Worm (Caenorhabditis elegans) whole organism, L4 larva: ENCODE data around the gene lgc-1.

Experiments
- F26F4.8 ChIP-seq: fragments of 200-800 bp; sonication (Bioruptor generic); conservative IDR thresholded peaks from 2 replicates; pipeline ENCODE4 v1.3.6; 2022; ENCODE audit warnings: missing genetic modification characterization, missing compliant biosample characterization
- F49E8.2 ChIP-seq: sonication (generic microtip); optimal IDR thresholded peaks from 2 replicates; lab custom pipeline; 2016; ENCODE audit warnings: missing compliant biosample characterization, mild to moderate bottlenecking, missing genetic modification characterization, borderline replicate concordance
- T20F7.1 ChIP-seq: fragments of 200-800 bp; sonication (Bioruptor generic); optimal IDR thresholded peaks from 2 replicates; lab custom pipeline; 2018; ENCODE audit warnings: mild to moderate bottlenecking, missing genetic modification characterization, missing compliant biosample characterization
- aha-1 ChIP-seq: fragments of 150-350 bp; peaks from one replicate; lab custom pipeline; 2014; ENCODE audit warnings: missing biosample characterization, missing genetic modification characterization
- ceh-62 ChIP-seq: sonication (generic microtip); optimal IDR thresholded peaks from 2 replicates; lab custom pipeline; 2017; ENCODE audit warnings: missing biosample characterization, missing genetic modification characterization
- daf-19 ChIP-seq: fragments of 200-800 bp; sonication (Bioruptor generic); conservative IDR thresholded peaks from 2 replicates; pipeline ENCODE4 v1.3.6; 2022; ENCODE audit warnings: missing genetic modification characterization, missing compliant biosample characterization
- dmd-6 ChIP-seq: fragments of 200-800 bp; sonication (Bioruptor generic); IDR thresholded peaks from 2 replicates; pipeline ENCODE4 v1.3.6; 2022; ENCODE audit warnings: missing genetic modification reagents, missing genetic modification characterization, missing compliant biosample characterization
- dve-1 ChIP-seq: sonication (generic microtip); optimal IDR thresholded peaks from 2 replicates; lab custom pipeline; 2017; ENCODE audit warnings: antibody characterized with exemption, mild to moderate bottlenecking, missing genetic modification characterization, missing compliant biosample characterization; ENCODE audit not compliant: insufficient read depth
- egl-43 ChIP-seq: fragments of 200-800 bp; sonication (Bioruptor generic); IDR thresholded peaks from 2 replicates; pipeline ENCODE4 v1.3.6; 2022; ENCODE audit warnings: missing genetic modification reagents, missing genetic modification characterization, missing compliant biosample characterization
- gei-8 ChIP-seq: fragments of 200-800 bp; sonication (Bioruptor generic); optimal IDR thresholded peaks from 2 replicates; lab custom pipeline; 2018; ENCODE audit warnings: mild to moderate bottlenecking, missing genetic modification characterization, missing compliant biosample characterization
- hlh-11 ChIP-seq: fragments of 200-800 bp; sonication (Bioruptor generic); optimal IDR thresholded peaks from 2 replicates; lab custom pipeline; 2018; ENCODE audit warnings: mild to moderate bottlenecking, missing genetic modification characterization, missing compliant biosample characterization
- hlh-30 ChIP-seq: sonication (generic microtip); optimal IDR thresholded peaks from 2 replicates; lab custom pipeline; 2017; ENCODE audit warnings: antibody characterized with exemption, mild to moderate bottlenecking, missing genetic modification characterization, missing compliant biosample characterization; ENCODE audit not compliant: insufficient read depth
- hmg-1.1 ChIP-seq: fragments of 200-800 bp; sonication (Bioruptor generic); IDR thresholded peaks from 2 replicates; pipeline ENCODE4 v1.3.6; 2022; ENCODE audit warnings: missing genetic modification reagents, missing genetic modification characterization, missing compliant biosample characterization
- lin-13 ChIP-seq: fragments of 150-350 bp; optimal IDR thresholded peaks from 2 replicates; lab custom pipeline; 2014; ENCODE audit warnings: missing biosample characterization, missing genetic modification reagents, missing genetic modification characterization
- madf-5 ChIP-seq, 2 experiments: fragments of 200-800 bp; sonication (Bioruptor generic); IDR thresholded peaks; 2 replicates each; pipeline ENCODE4 v1.3.6; 2022; ENCODE audit warnings: missing compliant biosample characterization in 2 of 2, missing genetic modification characterization in 2 of 2
- mdl-1 ChIP-seq, 2 experiments: fragments of 150-350 bp in 1 of 2; sonication (generic microtip) in 1 of 2; optimal IDR thresholded peaks; 2 replicates each; lab custom pipeline; 2014 to 2017; ENCODE audit warnings: missing biosample characterization in 2 of 2, missing genetic modification characterization in 2 of 2
- mep-1 ChIP-seq: fragments of 150-350 bp; sonication (generic microtip); optimal IDR thresholded peaks from 3 replicates; lab custom pipeline; 2014; ENCODE audit warnings: missing biosample characterization, missing genetic modification characterization
- nhr-102 ChIP-seq: sonication (generic microtip); optimal IDR thresholded peaks from 2 replicates; lab custom pipeline; 2016; ENCODE audit warnings: mild to moderate bottlenecking, missing genetic modification characterization, moderate library complexity, missing compliant biosample characterization
- nhr-111 ChIP-seq: fragments of 200-800 bp; sonication (Bioruptor generic); optimal IDR thresholded peaks from 2 replicates; lab custom pipeline; 2018; ENCODE audit warnings: mild to moderate bottlenecking, missing genetic modification characterization, missing compliant biosample characterization
- nhr-28 ChIP-seq: fragments of 150-350 bp; optimal IDR thresholded peaks from 2 replicates; lab custom pipeline; 2014; ENCODE audit warnings: missing biosample characterization, missing genetic modification characterization
- nhr-6 ChIP-seq: fragments of 150-350 bp; optimal IDR thresholded peaks from 2 replicates; lab custom pipeline; 2014; ENCODE audit warnings: missing biosample characterization, missing genetic modification characterization
- php-3 ChIP-seq: fragments of 200-800 bp; sonication (Bioruptor generic); IDR thresholded peaks from 2 replicates; pipeline ENCODE4 v1.3.6; 2022; ENCODE audit warnings: missing genetic modification reagents, missing genetic modification characterization, missing compliant biosample characterization
- skn-1 ChIP-seq: fragments of 150-350 bp; optimal IDR thresholded peaks from 2 replicates; lab custom pipeline; 2014; ENCODE audit warnings: missing biosample characterization, missing genetic modification characterization
- tra-1 ChIP-seq: fragments of 200-800 bp; sonication (Bioruptor generic); IDR thresholded peaks from 2 replicates; pipeline ENCODE4 v1.3.6; 2022; ENCODE audit warnings: missing genetic modification reagents, missing genetic modification characterization, missing compliant biosample characterization
- unc-39 ChIP-seq: sonication (generic microtip); optimal IDR thresholded peaks from 2 replicates; lab custom pipeline; 2017; ENCODE audit warnings: missing biosample characterization, missing genetic modification characterization
- unc-62 ChIP-seq, 3 experiments: fragments of 150-350 bp in 1 of 3; sonication (generic microtip); optimal IDR thresholded peaks in 2 of 3; peaks in 1 of 3; 1 replicate in 1 of 3; 2 replicates in 2 of 3; lab custom pipeline; 2014 to 2017; ENCODE audit warnings: missing biosample characterization in 3 of 3, missing genetic modification characterization in 3 of 3, missing genetic modification reagents in 3 of 3, missing genotype in 1 of 3
- ztf-11 ChIP-seq: fragments of 150-350 bp; optimal IDR thresholded peaks from 2 replicates; lab custom pipeline; 2014; ENCODE audit warnings: missing biosample characterization, missing genetic modification characterization
- ztf-7 ChIP-seq: fragments of 150-350 bp; optimal IDR thresholded peaks from 2 replicates; lab custom pipeline; 2014; ENCODE audit warnings: missing biosample characterization, missing genetic modification characterization

lgc-1 gene

ce11 chrV:4187144-4187485, 52.3 kb downstream of the lgc-1 start, which contains the start of gene nhr-114:
TSS of gene nhr-114 (plus strand) at chrV:4187202.
- TF ChIP-seq tra-1 (no peak), ceh-62 (no peak), nhr-28 (tag; lab: Kevin White, UChicago) (peak; percentile 57), hlh-30 (tag; lab: Kevin White, UChicago) (peak; percentile 33), dve-1 (tag; lab: Kevin White, UChicago) (peak; percentile 10), madf-5 (GFP tag; IDR thresholded peaks at IDR 0.05; lab: Robert Waterston, UW) (no peak), ztf-11 (tag; lab: Kevin White, UChicago) (no peak), lin-13 (GFP tag; lab: Kevin White, UChicago) (no peak), mep-1 (tag; lab: Kevin White, UChicago) (no peak), unc-39 (tag; lab: Kevin White, UChicago) (no peak), T20F7.1 (GFP tag; lab: Kevin White, UChicago) (no peak), hmg-1.1 (GFP tag; lab: Robert Waterston, UW) (no peak), nhr-111 (GFP tag; lab: Kevin White, UChicago) (no peak), nhr-6 (tag; lab: Kevin White, UChicago) (no peak), nhr-102 (tag; lab: Kevin White, UChicago) (no peak), F26F4.8 (GFP tag; lab: Robert Waterston, UW) (no peak), aha-1 (tag; lab: Kevin White, UChicago) (no peak), F49E8.2 (tag; lab: Kevin White, UChicago) (no peak), daf-19 (GFP tag; lab: Robert Waterston, UW) (no peak), unc-62 (GFP tag; optimal IDR thresholded peaks at IDR 0.05 in 1 of 2; lab: Kevin White, UChicago) (peak in 1 of 2 experiments; percentile 81), unc-62 (tag; optimal IDR thresholded peaks at IDR 0.05; lab: Kevin White, UChicago) (no peak), php-3 (GFP tag; lab: Robert Waterston, UW) (no peak), skn-1 (no peak), dmd-6 (GFP tag; lab: Robert Waterston, UW) (no peak; the same call in 1 of the 2 replicates), hlh-11 (tag; lab: Kevin White, UChicago) (no peak), ztf-7 (tag; lab: Kevin White, UChicago) (no peak), egl-43 (GFP tag; lab: Robert Waterston, UW) (no peak), mdl-1 (tag; optimal IDR thresholded peaks at IDR 0.05; lab: Kevin White, UChicago) (no peak), gei-8 (GFP tag; lab: Kevin White, UChicago) (no peak)
